Fruit fly (Drosophila melanogaster) whole organism, pupa: ENCODE results near the gene pb.
A peak's percentile ranks its signal among the peaks of the same experiment; 100 is the strongest.

ENCODE experiments used
- CG10348 ChIP-seq: fragments of 200-800 bp; sonication (Bioruptor generic); IDR thresholded peaks from 2 replicates; pipeline ENCODE4 v1.3.6; 2022; ENCODE audit warnings: missing biosample characterization, missing genetic modification characterization
- CG12605 ChIP-seq: fragments of 200-800 bp; sonication (Bioruptor generic); IDR thresholded peaks from 2 replicates; pipeline ENCODE4 v1.3.6; 2022; ENCODE audit warnings: missing biosample characterization, missing genetic modification characterization
- CG13204 ChIP-seq: fragments of 200-800 bp; sonication (Bioruptor generic); optimal IDR thresholded peaks from 2 replicates; lab custom pipeline; 2018; ENCODE audit warnings: missing biosample characterization, mild to moderate bottlenecking, missing genetic modification characterization, moderate library complexity
- CG14655 ChIP-seq: fragments of 200-800 bp; sonication (Bioruptor generic); optimal IDR thresholded peaks from 3 replicates; lab custom pipeline; 2017; ENCODE audit warnings: mild to moderate bottlenecking, missing biosample characterization, missing genetic modification reagents, missing genetic modification characterization
- CG15710 ChIP-seq: fragments of 200-800 bp; sonication (Bioruptor generic); optimal IDR thresholded peaks from 2 replicates; lab custom pipeline; 2018; ENCODE audit warnings: missing biosample characterization, mild to moderate bottlenecking, missing genetic modification characterization, moderate library complexity
- CG17806 ChIP-seq: fragments of 200-800 bp; sonication (Bioruptor generic); optimal IDR thresholded peaks from 2 replicates; lab custom pipeline; 2018; ENCODE audit warnings: missing biosample characterization, mild to moderate bottlenecking, missing genetic modification characterization, moderate library complexity
- CG32121 ChIP-seq: fragments of 200-800 bp; sonication (Bioruptor generic); IDR thresholded peaks from 2 replicates; pipeline ENCODE4 v1.3.6; 2022; ENCODE audit warnings: missing biosample characterization, missing genetic modification characterization
- CG34367 ChIP-seq: fragments of 200-800 bp; sonication (Bioruptor generic); optimal IDR thresholded peaks from 2 replicates; lab custom pipeline; 2018; ENCODE audit warnings: missing biosample characterization, mild to moderate bottlenecking, missing genetic modification characterization
- CG4496 ChIP-seq: fragments of 200-800 bp; sonication (Bioruptor generic); IDR thresholded peaks from 3 replicates; pipeline ENCODE4 v1.3.6; 2022; ENCODE audit warnings: missing biosample characterization, missing genetic modification characterization
- CG8159 ChIP-seq: fragments of 200-800 bp; sonication (Bioruptor generic); optimal IDR thresholded peaks from 3 replicates; lab custom pipeline; 2018; ENCODE audit warnings: missing biosample characterization, mild to moderate bottlenecking, missing genetic modification characterization, moderate library complexity
- CG8301 ChIP-seq: fragments of 200-800 bp; sonication (Bioruptor generic); optimal IDR thresholded peaks from 2 replicates; lab custom pipeline; 2018; ENCODE audit warnings: missing biosample characterization, mild to moderate bottlenecking, missing genetic modification characterization
- CG9948 ChIP-seq: fragments of 200-800 bp; sonication (Bioruptor generic); optimal IDR thresholded peaks from 2 replicates; lab custom pipeline; 2018; ENCODE audit warnings: missing biosample characterization, mild to moderate bottlenecking, missing genetic modification characterization, moderate library complexity
- D1 ChIP-seq: fragments of 200-800 bp; sonication (Bioruptor generic); optimal IDR thresholded peaks from 2 replicates; lab custom pipeline; 2018; ENCODE audit warnings: missing biosample characterization, mild to moderate bottlenecking, missing genetic modification characterization, moderate library complexity
- EcR ChIP-seq: fragments of 200-800 bp; sonication (Bioruptor generic); optimal IDR thresholded peaks from 3 replicates; lab custom pipeline; 2019; ENCODE audit warnings: missing biosample characterization, missing genetic modification characterization, mild to moderate bottlenecking, moderate library complexity, missing genetic modification reagents
- Ets98B ChIP-seq: fragments of 200-800 bp; sonication (Bioruptor generic); IDR thresholded peaks from 2 replicates; pipeline ENCODE4 v1.3.6; 2022; ENCODE audit warnings: missing biosample characterization, missing genetic modification characterization
- Pif1A ChIP-seq: fragments of 200-800 bp; sonication (Bioruptor generic); optimal IDR thresholded peaks from 3 replicates; lab custom pipeline; 2016; ENCODE audit warnings: missing biosample characterization, missing genetic modification characterization
- Pif1B ChIP-seq: fragments of 200-800 bp; sonication (Bioruptor generic); optimal IDR thresholded peaks from 3 replicates; lab custom pipeline; 2016; ENCODE audit warnings: missing biosample characterization, missing genetic modification characterization
- Snoo ChIP-seq: fragments of 200-800 bp; sonication (Bioruptor generic); optimal IDR thresholded peaks from 3 replicates; lab custom pipeline; 2017; ENCODE audit warnings: missing biosample characterization, mild to moderate bottlenecking, missing genetic modification characterization, inconsistent platforms
- fd96Ca ChIP-seq: fragments of 200-800 bp; sonication (Bioruptor generic); IDR thresholded peaks from 3 replicates; pipeline ENCODE4 v1.3.6; 2022; ENCODE audit warnings: missing biosample characterization, missing genetic modification characterization
- gl ChIP-seq: fragments of 200-800 bp; sonication (Bioruptor generic); optimal IDR thresholded peaks from 2 replicates; lab custom pipeline; 2018; ENCODE audit warnings: missing biosample characterization, mild to moderate bottlenecking, missing genetic modification characterization
- rn ChIP-seq: fragments of 200-800 bp; sonication (Bioruptor generic); IDR thresholded peaks from 2 replicates; pipeline ENCODE4 v1.3.6; 2022; ENCODE audit warnings: missing biosample characterization, missing genetic modification characterization

Gene pb

DNA sequence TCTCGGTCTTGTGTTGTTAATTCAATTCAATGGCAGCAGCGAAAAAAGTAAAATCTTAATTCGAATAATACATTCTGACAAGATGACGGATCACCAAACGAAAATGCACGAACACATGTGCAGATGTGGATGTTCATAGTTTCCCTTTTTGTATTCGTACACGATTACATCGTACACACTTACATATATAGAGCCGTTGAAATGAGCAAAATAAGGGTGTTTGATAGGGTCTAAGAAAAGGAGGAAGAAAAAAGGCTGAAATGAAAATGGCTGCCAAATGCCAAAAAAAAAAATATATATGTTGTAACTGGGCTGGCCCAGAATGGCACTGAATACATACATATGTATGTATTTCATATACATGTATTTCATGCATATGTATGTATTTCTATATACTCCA lies 73.6 kb downstream of the pb start:
- TF ChIP-seq CG10348 = no peak
- no peak for TF ChIP-seq CG17806
- TF ChIP-seq gl (tag; lab: Kevin White, UChicago) = no peak
- TF ChIP-seq CG4496 (GFP tag; lab: Robert Waterston, UW) = no peak
- no peak for TF ChIP-seq rn
- no peak for TF ChIP-seq Snoo (tag; lab: Kevin White, UChicago)
- TF ChIP-seq CG15710 (tag; lab: Kevin White, UChicago) = no peak
- no peak for TF ChIP-seq CG34367 (tag; lab: Kevin White, UChicago)
- no peak for TF ChIP-seq CG9948 (tag; lab: Kevin White, UChicago)
- TF ChIP-seq Pif1A (GFP tag; lab: Kevin White, UChicago) = no peak
- TF ChIP-seq CG12605 (GFP tag; lab: Robert Waterston, UW) = no peak
- TF ChIP-seq CG14655 (GFP tag; lab: Kevin White, UChicago) = no peak

DNA sequence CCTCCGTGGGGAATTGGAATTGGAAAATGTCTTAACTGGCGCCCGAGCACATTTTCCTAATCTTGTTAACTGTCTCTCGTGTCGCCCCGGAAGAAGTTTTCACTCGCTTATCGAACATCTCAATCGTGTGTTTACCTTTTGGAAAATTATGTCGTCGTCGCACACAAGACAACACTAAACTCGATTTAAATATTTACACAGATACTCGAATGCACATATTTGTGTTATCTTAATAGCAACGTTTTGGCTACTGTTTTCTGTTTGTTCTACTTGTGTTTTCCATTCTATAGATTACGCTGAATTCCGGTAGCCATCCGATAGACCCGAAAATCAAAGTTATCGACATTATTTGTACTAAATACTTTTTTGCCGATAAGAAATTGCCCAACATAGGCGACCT lies 74.6 kb downstream of the pb start:
- no peak for TF ChIP-seq D1
- no peak for TF ChIP-seq rn
- no peak for TF ChIP-seq CG32121 (GFP tag; lab: Robert Waterston, UW)
- no peak for TF ChIP-seq CG12605 (GFP tag; lab: Robert Waterston, UW)
- no peak for TF ChIP-seq CG8159
- no peak for TF ChIP-seq CG34367 (tag; lab: Kevin White, UChicago)
- no peak for TF ChIP-seq Pif1B (GFP tag; lab: Kevin White, UChicago)
- TF ChIP-seq Pif1A (GFP tag; lab: Kevin White, UChicago) = no peak
- TF ChIP-seq CG9948 (tag; lab: Kevin White, UChicago) = no peak
- TF ChIP-seq CG8301 (tag; lab: Kevin White, UChicago) = no peak
- TF ChIP-seq Ets98B (GFP tag; lab: Robert Waterston, UW) = no peak
- TF ChIP-seq CG17806 = no peak
- TF ChIP-seq gl (tag; lab: Kevin White, UChicago) = no peak
- no peak for TF ChIP-seq CG4496 (GFP tag; lab: Robert Waterston, UW)
- TF ChIP-seq CG15710 (tag; lab: Kevin White, UChicago) = no peak
- no peak for TF ChIP-seq CG13204 (GFP tag; lab: Kevin White, UChicago)
- TF ChIP-seq Snoo (tag; lab: Kevin White, UChicago) = no peak
- no peak for TF ChIP-seq CG10348

DNA sequence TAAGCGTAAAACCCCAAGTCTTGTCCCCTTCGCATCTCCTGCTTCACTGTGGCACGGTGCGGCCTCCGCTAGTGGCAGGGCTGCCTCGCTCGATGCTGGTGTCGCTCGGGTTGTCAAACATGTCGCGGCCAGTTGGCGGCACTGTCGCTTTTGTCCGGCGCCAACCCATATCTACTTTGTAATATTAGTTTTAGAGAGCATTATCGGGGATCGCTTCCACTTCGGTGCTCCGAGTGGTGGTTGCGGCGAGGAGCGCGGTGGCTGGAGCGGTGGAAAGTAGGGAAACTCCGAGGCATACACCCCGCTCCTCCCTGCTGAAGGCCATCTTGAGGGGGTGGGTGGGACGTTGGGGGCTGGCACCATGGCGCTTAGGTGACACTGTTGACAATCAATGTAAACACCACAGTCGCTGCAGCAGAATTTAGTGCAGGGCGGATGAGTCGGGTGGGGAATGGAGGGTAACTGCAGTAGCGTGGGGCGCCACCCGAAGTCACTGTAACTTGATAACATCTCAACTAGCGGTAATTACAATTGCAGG lies 76.7 kb downstream of the pb start:
- TF ChIP-seq fd96Ca (GFP tag; lab: Robert Waterston, UW) = peak; percentile 50; the same call in 1 of the 3 replicates
- TF ChIP-seq CG10348 = no peak

DNA sequence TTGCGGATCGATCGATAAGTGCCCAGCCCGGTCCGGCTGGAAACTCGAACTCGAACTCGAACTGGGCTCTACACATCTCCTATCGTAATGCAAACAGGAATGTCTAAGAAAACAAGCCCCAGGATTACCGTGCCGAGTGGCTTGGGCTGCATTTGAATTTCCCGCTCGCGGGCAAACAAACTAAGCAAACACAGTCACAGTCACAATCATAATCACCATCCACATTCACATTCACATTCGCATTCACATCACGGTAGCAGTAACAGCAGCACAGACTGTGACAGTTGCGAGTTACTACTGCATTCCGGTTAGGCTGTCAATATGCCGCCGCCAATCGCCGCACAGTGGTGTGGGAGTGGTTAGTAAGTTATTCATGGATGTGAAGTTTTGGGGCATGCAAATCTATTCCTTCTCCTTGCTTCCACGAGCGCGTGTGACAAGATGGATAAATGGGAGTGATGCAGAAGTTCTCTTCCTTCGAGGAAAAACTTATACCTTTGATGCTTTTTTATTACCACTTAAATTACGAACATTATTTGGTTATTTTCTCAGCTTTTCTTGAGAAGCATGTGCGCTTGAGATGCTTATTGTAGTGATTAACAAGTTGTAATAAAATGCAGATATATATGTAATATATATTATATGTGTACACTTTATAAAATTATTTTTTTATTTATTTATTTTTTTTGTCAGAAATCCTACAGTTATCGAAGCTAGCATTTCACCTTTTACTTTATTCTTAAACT lies 77.3 kb downstream of the pb start:
- TF ChIP-seq rn (no peak), CG9948 (tag; lab: Kevin White, UChicago) (peak; percentile 11), CG12605 (GFP tag; lab: Robert Waterston, UW) (no peak), CG15710 (tag; lab: Kevin White, UChicago) (no peak), fd96Ca (GFP tag; lab: Robert Waterston, UW) (peak; percentile 51; the same call in 2 of the 3 replicates), gl (tag; lab: Kevin White, UChicago) (no peak), Snoo (tag; lab: Kevin White, UChicago) (no peak), CG4496 (GFP tag; lab: Robert Waterston, UW) (peak; percentile 76), Pif1A (GFP tag; lab: Kevin White, UChicago) (no peak), Pif1B (GFP tag; lab: Kevin White, UChicago) (no peak), CG32121 (GFP tag; lab: Robert Waterston, UW) (no peak), CG8301 (tag; lab: Kevin White, UChicago) (no peak), EcR (GFP tag; lab: Kevin White, UChicago) (no peak), CG17806 (no peak), D1 (no peak), CG13204 (GFP tag; lab: Kevin White, UChicago) (no peak), Ets98B (GFP tag; lab: Robert Waterston, UW) (no peak; the same call in 1 of the 2 replicates), CG34367 (tag; lab: Kevin White, UChicago) (no peak), CG14655 (GFP tag; lab: Kevin White, UChicago) (peak; percentile 50), CG10348 (no peak), CG8159 (peak; percentile 19)

DNA sequence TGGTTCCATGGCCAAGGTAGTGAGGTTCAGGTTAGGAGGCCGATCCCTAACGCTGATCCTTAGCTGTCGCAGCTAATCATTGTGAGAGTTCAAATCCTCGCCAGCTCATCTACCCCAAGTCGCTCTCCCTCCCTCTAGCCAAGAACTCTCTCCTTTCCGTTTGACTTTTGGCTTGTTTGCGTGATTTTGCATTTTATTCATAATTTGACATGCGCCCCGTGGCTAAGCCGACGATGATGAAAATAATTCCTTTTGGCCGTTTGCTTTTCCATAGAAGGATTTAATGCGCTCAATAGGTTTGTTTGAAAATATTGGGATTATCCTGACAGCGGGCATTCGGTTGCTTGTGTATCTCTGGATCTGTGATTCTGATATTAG lies 78.6 kb downstream of the pb start:
- no peak for TF ChIP-seq CG12605 (GFP tag; lab: Robert Waterston, UW)
- TF ChIP-seq CG8159 = no peak
- TF ChIP-seq Pif1A (GFP tag; lab: Kevin White, UChicago) = no peak
- TF ChIP-seq fd96Ca (GFP tag; lab: Robert Waterston, UW) = no peak
- TF ChIP-seq Ets98B (GFP tag; lab: Robert Waterston, UW) = no peak
- TF ChIP-seq CG10348 = no peak

DNA sequence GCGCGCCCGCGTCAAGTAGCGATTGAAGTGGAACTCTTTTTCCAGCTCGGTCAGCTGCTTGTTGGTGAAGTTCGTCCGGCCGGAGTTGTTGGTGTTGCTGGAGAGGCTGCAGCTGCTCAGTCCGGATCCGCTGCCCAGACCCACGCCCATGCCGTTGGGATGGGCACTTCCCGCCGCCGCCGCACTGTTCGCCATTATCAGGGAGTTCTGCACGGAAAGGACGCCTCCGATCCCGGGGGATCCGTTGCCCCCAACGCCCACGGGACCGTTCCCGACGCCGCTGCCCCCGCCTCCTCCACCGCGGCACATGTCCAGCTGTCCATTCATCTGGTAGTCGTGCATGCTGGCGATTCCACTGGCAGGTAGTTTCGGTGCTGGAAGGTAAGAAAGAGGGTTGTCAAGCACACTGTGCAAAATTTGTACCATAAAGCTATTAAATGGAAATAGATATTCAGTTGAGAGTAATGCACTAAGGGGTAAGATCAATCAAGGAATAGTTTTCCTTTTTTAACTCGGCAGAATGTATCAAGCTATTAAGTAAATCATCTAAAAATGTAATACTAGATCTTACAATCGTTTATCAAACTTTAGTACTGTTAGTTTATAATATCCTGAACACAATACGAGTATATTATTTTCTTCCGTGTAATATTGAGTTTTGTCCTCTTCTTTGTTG lies 79.1 kb downstream of the pb start:
- TF ChIP-seq CG12605 (GFP tag; lab: Robert Waterston, UW) (no peak), CG17806 (no peak), CG8301 (tag; lab: Kevin White, UChicago) (no peak), Pif1A (GFP tag; lab: Kevin White, UChicago) (no peak), CG9948 (tag; lab: Kevin White, UChicago) (no peak), CG4496 (GFP tag; lab: Robert Waterston, UW) (no peak), CG15710 (tag; lab: Kevin White, UChicago) (no peak), CG14655 (GFP tag; lab: Kevin White, UChicago) (no peak), rn (no peak), Ets98B (GFP tag; lab: Robert Waterston, UW) (no peak), fd96Ca (GFP tag; lab: Robert Waterston, UW) (no peak; the same call in 2 of the 3 replicates), CG32121 (GFP tag; lab: Robert Waterston, UW) (no peak)
